Worm (Caenorhabditis elegans): ENCODE results near the gene F47D12.3.

The F47D12.3 gene

DNA sequence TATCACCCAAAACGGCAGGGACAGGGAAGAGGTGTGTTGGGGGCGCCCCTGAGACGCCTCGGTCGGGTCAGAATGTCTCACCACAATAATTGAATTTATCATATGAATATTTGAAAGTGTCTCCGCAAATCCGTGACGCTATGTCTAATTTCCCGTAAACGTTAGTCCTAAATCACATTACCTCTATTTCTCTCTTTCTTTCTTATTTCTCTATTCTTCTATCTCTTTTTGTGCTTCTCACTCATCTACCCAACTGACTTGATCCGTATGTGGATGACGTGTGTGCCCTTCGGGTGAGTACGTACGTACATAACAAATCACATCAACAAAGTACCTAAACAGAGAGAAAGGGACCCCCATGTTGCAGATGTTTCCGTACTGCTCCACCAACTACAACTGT is 19.1 kb downstream of the F47D12.3 start:
- TF ChIP-seq F13C5.2 (tag; optimal IDR thresholded peaks at IDR 0.05) (no peak), sea-1 (GFP tag; conservative IDR thresholded peaks at IDR 0.05) (no peak), ets-7 (tag; optimal IDR thresholded peaks at IDR 0.05) (no peak), B0310.2 (tag; optimal IDR thresholded peaks at IDR 0.05) (no peak), flt-1 (GFP tag; IDR thresholded peaks at IDR 0.05) (no peak), tbx-11 (GFP tag; IDR thresholded peaks at IDR 0.05) (no peak), hnd-1 (tag; optimal IDR thresholded peaks at IDR 0.05) (no peak), pes-1 (GFP tag; IDR thresholded peaks at IDR 0.05) (no peak), tra-4 (tag; optimal IDR thresholded peaks at IDR 0.05) (no peak), hmbx-1 (tag; optimal IDR thresholded peaks at IDR 0.05) (no peak), tbx-37 (GFP tag; conservative IDR thresholded peaks at IDR 0.05) (no peak)

DNA sequence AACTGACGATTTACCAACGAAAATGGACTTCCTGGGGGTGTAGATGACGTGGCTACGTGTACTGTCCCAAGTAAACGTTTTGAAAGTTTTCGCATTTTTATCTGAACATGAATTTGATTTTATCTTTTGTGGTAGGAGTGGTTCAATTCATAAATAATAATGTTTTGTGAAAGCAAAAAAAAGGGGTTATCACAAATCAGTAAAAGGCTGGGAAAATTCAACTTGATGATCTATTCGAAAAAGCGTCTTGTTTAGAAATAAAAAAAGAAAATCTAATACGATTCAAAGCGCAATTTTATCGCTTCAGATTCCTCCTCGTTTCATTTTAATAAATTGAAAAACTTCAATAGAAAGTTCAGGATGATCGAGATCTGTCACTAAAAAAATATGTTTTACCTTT is 25.9 kb downstream of the F47D12.3 start, which contains the start of gene C56G2.5:
C56G2.5 (minus strand) TSS at position 101 of the 400 bp plus-strand sequence.
- no peak for TF ChIP-seq tbx-37 (GFP tag; conservative IDR thresholded peaks at IDR 0.05)
- TF ChIP-seq hmg-4 (GFP tag; optimal IDR thresholded peaks at IDR 0.05), result no peak
- TF ChIP-seq scrt-1 (GFP tag; IDR thresholded peaks at IDR 0.05), result no peak
- no peak for TF ChIP-seq tra-4 (tag; optimal IDR thresholded peaks at IDR 0.05)
- TF ChIP-seq aly-1 (tag; optimal IDR thresholded peaks at IDR 0.05), result no peak

DNA sequence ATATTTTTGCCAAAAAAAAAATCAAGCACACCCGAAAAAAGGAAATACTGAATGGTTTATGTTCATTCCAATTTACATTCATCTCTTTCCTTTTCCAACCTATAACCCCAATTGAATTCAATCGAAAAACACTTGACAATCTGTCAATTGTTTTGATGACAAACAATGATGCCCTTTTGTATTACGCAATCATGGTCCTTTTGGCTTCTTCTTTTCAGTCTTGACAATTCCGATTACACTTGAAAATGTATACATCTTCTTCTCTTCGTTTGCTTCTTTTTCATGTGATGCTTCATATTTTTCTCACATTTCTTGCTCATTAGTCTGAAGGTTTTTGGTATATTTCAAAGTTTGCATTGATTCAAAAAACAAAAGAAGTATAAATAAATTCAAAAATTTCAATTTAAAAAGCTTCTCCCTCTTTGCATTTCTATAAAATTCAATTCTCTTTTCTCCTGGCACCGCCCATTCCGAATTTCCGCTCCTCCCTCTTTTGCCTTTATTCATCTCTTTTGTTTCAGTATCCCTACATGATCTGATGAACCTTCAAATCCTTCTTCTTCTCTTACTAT is 33.0 kb downstream of the F47D12.3 start, which contains the start of gene C56G2.4:
C56G2.4 (plus strand) TSS at position 522 of the 572 bp plus-strand sequence.
- no peak for TF ChIP-seq ets-7 (tag; optimal IDR thresholded peaks at IDR 0.05)
- no peak for TF ChIP-seq B0310.2 (tag; optimal IDR thresholded peaks at IDR 0.05)
- TF ChIP-seq scrt-1 (GFP tag; IDR thresholded peaks at IDR 0.05), result no peak

DNA sequence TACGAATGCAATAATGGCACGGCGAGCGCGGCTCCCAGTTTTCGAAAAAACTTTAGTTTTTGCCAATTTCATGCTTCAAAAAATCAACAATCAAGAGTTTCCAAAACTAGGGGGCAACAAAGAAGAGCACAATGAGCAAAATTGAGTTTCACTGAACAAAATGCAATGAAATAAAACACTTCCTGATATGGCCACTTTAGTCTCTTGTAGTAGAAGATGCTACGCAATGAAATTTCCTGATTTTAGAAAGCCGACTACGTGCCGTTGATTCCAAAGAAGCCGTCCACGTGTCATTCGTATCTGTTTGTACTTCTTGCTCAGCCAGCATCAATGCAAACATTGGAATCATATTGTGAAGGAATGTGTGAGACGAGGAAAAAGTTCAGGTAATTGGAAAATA is 36.1 kb downstream of the F47D12.3 start:
- no peak for TF ChIP-seq tra-4 (tag; optimal IDR thresholded peaks at IDR 0.05)
- TF ChIP-seq flt-1 (GFP tag; IDR thresholded peaks at IDR 0.05), result no peak
- no peak for TF ChIP-seq hmbx-1 (tag; optimal IDR thresholded peaks at IDR 0.05)
- no peak for TF ChIP-seq ets-7 (tag; optimal IDR thresholded peaks at IDR 0.05)
- no peak for TF ChIP-seq tbx-37 (GFP tag; conservative IDR thresholded peaks at IDR 0.05)
- TF ChIP-seq ceh-13 (GFP tag; optimal IDR thresholded peaks at IDR 0.05), result no peak
- no peak for TF ChIP-seq scrt-1 (GFP tag; IDR thresholded peaks at IDR 0.05)
- no peak for TF ChIP-seq hnd-1 (tag; optimal IDR thresholded peaks at IDR 0.05)
- no peak for TF ChIP-seq ceh-36 (tag; optimal IDR thresholded peaks at IDR 0.05)
- no peak for TF ChIP-seq tbx-11 (GFP tag; IDR thresholded peaks at IDR 0.05)
- no peak for TF ChIP-seq B0310.2 (tag; optimal IDR thresholded peaks at IDR 0.05)
- no peak for TF ChIP-seq hmg-4 (GFP tag; optimal IDR thresholded peaks at IDR 0.05)
- no peak for TF ChIP-seq sea-1 (GFP tag; conservative IDR thresholded peaks at IDR 0.05)
- TF ChIP-seq ama-1 (optimal IDR thresholded peaks at IDR 0.05), result no peak
- TF ChIP-seq pes-1 (GFP tag; IDR thresholded peaks at IDR 0.05), result no peak

DNA sequence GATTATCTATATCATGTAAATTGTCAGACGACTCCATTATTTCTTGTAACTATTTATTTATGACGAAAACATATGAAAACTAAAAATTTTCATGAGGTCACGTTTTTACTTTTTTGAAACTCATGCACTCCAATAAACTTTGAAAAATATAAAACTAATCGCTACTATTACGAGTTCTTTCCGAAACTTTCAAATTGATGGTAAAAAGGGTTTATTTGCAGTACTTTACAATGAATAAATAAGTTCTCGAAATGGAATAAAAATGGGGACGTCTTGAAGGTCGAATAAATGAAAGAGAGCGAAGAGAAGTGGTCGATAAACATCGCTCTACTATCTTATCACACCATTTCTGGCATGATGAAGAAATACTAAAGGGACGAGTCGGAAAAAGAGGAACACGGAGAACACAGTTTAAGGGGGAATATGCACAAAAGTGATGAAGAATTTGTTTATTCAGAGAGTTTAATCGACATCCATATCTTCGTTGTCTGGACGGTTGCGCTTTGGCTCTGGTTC is 41.7 kb downstream of the F47D12.3 start, which contains the start of gene let-767:
let-767 (minus strand) TSS at position 51 of the 516 bp plus-strand sequence.
- TF ChIP-seq pes-1 (GFP tag; IDR thresholded peaks at IDR 0.05) (no peak), ama-1 (optimal IDR thresholded peaks at IDR 0.05) (no peak), B0310.2 (tag; optimal IDR thresholded peaks at IDR 0.05) (no peak), flt-1 (GFP tag; IDR thresholded peaks at IDR 0.05) (no peak), aly-1 (tag; optimal IDR thresholded peaks at IDR 0.05) (no peak), sea-1 (GFP tag; conservative IDR thresholded peaks at IDR 0.05) (no peak)

DNA sequence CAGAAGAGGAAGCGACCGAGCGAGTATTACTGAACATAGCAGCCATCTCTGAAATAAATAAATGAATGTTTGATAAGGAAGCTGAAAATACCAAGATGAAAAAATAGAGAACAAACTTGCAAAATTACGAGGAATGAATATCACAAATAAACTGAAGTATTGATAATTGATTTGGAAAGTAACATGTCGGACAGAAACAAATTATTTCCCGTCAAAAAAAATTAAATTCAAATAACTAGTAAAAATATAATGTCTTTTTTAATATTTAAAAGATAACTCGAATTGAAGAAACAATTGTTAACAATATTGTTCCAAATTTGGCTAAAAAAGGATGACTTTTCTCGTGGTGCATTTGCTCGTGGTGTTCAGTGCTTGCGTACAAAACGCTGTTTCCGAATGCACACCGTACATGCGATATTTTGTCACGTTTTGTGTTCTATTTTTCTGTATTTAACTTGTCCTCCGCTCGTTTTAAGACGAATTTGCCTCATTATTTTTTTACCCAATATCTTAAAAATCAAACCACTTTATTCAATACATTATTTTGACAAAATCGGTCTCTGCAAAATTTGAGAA is 43.7 kb downstream of the F47D12.3 start, which contains the start of gene rpn-13:
rpn-13 (minus strand) TSS at position 51 of the 576 bp plus-strand sequence.
- peak; percentile 71 for TF ChIP-seq F13C5.2 (tag; optimal IDR thresholded peaks at IDR 0.05)
- TF ChIP-seq scrt-1 (GFP tag; IDR thresholded peaks at IDR 0.05), result no peak
- no peak for TF ChIP-seq ceh-13 (GFP tag; optimal IDR thresholded peaks at IDR 0.05)

ce11 chrIII:6343229-6343628 is 45.0 kb downstream of the F47D12.3 start, which contains the start of gene C56G2.9:
C56G2.9 (minus strand) TSS chrIII:6343329.
- no peak for TF ChIP-seq tra-4 (tag; optimal IDR thresholded peaks at IDR 0.05)
- TF ChIP-seq ceh-36 (tag; optimal IDR thresholded peaks at IDR 0.05), result no peak
- TF ChIP-seq pes-1 (GFP tag; IDR thresholded peaks at IDR 0.05), result no peak
- TF ChIP-seq aly-1 (tag; optimal IDR thresholded peaks at IDR 0.05), result no peak
- no peak for TF ChIP-seq hmg-4 (GFP tag; optimal IDR thresholded peaks at IDR 0.05)
- no peak for TF ChIP-seq ama-1 (optimal IDR thresholded peaks at IDR 0.05)
- TF ChIP-seq B0310.2 (tag; optimal IDR thresholded peaks at IDR 0.05), result no peak
- TF ChIP-seq scrt-1 (GFP tag; IDR thresholded peaks at IDR 0.05), result no peak

- TF ChIP-seq hmbx-1 (tag; optimal IDR thresholded peaks at IDR 0.05) (no peak), hmg-4 (GFP tag; optimal IDR thresholded peaks at IDR 0.05) (no peak), B0310.2 (tag; optimal IDR thresholded peaks at IDR 0.05) (no peak), F13C5.2 (tag; optimal IDR thresholded peaks at IDR 0.05) (peak; percentile 86), flt-1 (GFP tag; IDR thresholded peaks at IDR 0.05) (no peak), scrt-1 (GFP tag; IDR thresholded peaks at IDR 0.05) (no peak), sea-1 (GFP tag; conservative IDR thresholded peaks at IDR 0.05) (no peak), aly-1 (tag; optimal IDR thresholded peaks at IDR 0.05) (no peak), tra-4 (tag; optimal IDR thresholded peaks at IDR 0.05) (no peak)
Measured at ce11 chrIII:6344737-6345136, 46.5 kb downstream of the F47D12.3 start.
